Fruit fly (Drosophila melanogaster): ENCODE measurements around the gene BOD1.
A peak's percentile ranks its signal among the peaks of the same experiment; 100 is the strongest.
"Not testable (repeated sequence)": the region's sequence is repeated elsewhere in the genome, so short reads cannot be mapped to it uniquely, and the experiment has no call there.

BOD1 gene

DNA sequence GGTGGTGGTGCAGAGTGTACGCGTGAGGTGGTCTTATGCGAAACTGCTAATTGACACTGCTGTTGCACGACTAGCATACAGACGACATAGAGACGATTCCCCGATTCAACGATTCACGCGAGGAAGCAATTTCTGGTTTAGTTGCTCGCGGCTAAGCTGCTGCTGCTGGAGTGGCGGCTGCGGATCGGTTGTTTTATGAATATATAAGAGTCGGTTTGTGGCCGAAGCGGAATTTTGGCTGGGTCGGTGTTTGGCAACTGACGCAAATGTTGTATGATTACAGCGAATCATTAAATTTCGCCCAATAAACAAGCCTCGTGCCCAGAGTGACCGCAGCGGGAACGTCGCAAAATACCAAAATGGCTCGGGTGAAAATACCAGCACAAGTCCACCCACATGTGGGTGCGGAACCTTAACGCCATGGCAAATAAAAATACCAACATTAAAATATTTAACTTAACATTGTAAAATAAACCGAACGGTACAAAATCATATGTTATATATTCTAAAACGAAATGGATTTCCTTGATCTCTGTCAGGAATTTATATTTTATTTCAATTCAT, 9.7 kb downstream of the BOD1 start, which contains the start of gene mfrn:
Gene mfrn (minus strand): TSS at position 340 of the 564 bp plus-strand sequence.
- TF ChIP-seq cnc (optimal IDR thresholded peaks at IDR 0.05) (no peak), Mnt (GFP tag; optimal IDR thresholded peaks at IDR 0.05) (peak; percentile 84)

DNA sequence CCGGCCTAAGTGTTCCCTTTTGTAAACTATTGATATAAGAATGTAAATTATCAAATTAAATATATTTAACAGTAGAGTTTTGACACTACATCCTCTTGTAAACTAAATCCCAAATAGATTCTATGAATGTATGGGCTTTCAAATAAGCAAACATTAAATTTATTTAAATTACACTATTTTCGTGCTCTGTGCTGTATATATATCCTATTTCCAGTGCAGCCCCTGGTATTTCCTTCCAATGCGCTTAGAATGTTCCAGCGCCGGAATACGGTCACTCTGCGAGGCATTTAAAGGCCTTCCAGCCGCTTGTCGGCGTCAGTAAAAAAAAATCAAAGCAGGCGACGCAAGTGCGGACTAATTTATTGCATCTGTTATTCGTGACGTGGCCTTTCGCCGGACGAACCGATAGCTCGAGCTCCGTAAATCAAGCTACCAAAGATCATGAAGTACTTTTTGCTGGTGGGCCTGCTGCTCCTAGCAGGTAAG, 10.4 kb downstream of the BOD1 start, which contains the start of gene Gp93:
Gene Gp93 (plus strand): TSS at position 291 of the 486 bp plus-strand sequence.
- TF ChIP-seq CG7101 (tag; optimal IDR thresholded peaks at IDR 0.05), result peak; percentile 58
- peak; percentile 2 for TF ChIP-seq ovo (GFP tag; optimal IDR thresholded peaks at IDR 0.05)
- peak; percentile 68 for TF ChIP-seq Crg-1 (GFP tag; optimal IDR thresholded peaks at IDR 0.05)
- peak; percentile 51 for TF ChIP-seq CG12768 (GFP tag; optimal IDR thresholded peaks at IDR 0.05)
- no peak for TF ChIP-seq pad (GFP tag; optimal IDR thresholded peaks at IDR 0.05)
- peak; percentile 14 for TF ChIP-seq Clk (GFP tag; optimal IDR thresholded peaks at IDR 0.05)
- TF ChIP-seq CG11617 (GFP tag; optimal IDR thresholded peaks at IDR 0.05), result peak; percentile 46
- TF ChIP-seq CG14711 (tag; optimal IDR thresholded peaks at IDR 0.05), result peak; percentile 40
- TF ChIP-seq CG33017 (tag; optimal IDR thresholded peaks at IDR 0.05), result peak; percentile 48
- peak; percentile 42 for TF ChIP-seq CG7045 (GFP tag; optimal IDR thresholded peaks at IDR 0.05)
- TF ChIP-seq CG1620 (GFP tag; optimal IDR thresholded peaks at IDR 0.05), result peak; percentile 38
- TF ChIP-seq kay (GFP tag; ENCODE audit: borderline replicate concordance), result no peak
- no peak for TF ChIP-seq toe (GFP tag; optimal IDR thresholded peaks at IDR 0.05)
- peak; percentile 17 for TF ChIP-seq tj (GFP tag; optimal IDR thresholded peaks at IDR 0.05)
- no peak for TF ChIP-seq CG5204 (GFP tag; optimal IDR thresholded peaks at IDR 0.05)
- TF ChIP-seq cic (GFP tag; optimal IDR thresholded peaks at IDR 0.05), result peak; percentile 45
- peak; percentile 71 for TF ChIP-seq Mnt (GFP tag; optimal IDR thresholded peaks at IDR 0.05)
- no peak for TF ChIP-seq cnc (optimal IDR thresholded peaks at IDR 0.05)
- peak; percentile 70 for TF ChIP-seq bab1 (GFP tag; optimal IDR thresholded peaks at IDR 0.05)
- no peak for TF ChIP-seq Hr96 (GFP tag; optimal IDR thresholded peaks at IDR 0.05)

DNA sequence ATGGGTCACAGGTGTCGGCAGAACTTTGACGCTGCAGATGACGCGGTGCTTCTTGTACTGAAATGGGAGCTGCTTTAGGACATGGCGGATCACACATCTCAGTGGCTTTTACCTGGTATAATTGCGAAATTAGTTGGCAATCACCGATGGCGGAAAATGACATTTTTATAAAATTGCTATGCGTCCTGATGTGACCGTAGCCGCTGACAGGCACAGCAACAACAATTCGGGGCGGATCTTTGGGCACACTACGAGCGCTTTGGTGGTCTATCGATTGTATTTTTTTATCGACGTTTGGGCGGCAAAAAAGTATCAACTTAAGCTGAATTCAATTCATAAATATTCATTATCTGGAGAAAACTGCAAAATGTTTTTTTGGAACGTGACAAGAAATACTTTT, 15.8 kb downstream of the BOD1 start, which contains the start of gene CG4951:
Gene CG4951 (minus strand): TSS at position 223 of the 400 bp plus-strand sequence.
- no peak for TF ChIP-seq Hr96 (GFP tag; optimal IDR thresholded peaks at IDR 0.05)
- peak; percentile 31 for TF ChIP-seq bab1 (GFP tag; optimal IDR thresholded peaks at IDR 0.05)

DNA sequence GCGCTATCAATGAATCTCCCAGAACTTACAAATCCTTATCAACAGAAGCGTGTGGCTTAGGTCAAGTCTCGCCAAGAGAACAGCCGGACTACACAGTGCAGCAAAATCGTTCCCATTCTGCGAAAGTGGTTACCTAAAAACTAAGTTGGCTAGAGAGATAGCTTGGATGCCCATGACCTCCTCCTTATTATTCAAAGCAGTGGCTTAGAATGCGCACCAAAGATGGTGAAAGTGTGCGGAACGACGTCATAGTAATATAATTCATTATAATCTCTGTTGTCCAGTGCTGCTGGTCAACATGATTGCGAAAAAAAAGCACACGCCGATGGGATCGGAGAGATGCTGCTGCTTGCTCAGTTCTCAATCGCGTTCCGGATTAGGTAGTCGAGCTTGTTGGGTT, 16.5 kb downstream of the BOD1 start, which contains the start of gene Nep7:
Gene Nep7 (plus strand): TSS at position 385 of the 400 bp plus-strand sequence.
- peak; percentile 97 for TF ChIP-seq cic (GFP tag; optimal IDR thresholded peaks at IDR 0.05)
- no peak for TF ChIP-seq Crg-1 (GFP tag; optimal IDR thresholded peaks at IDR 0.05)
- TF ChIP-seq CG33017 (tag; optimal IDR thresholded peaks at IDR 0.05), result peak; percentile 30
- TF ChIP-seq CG7045 (GFP tag; optimal IDR thresholded peaks at IDR 0.05), result no peak
- no peak for TF ChIP-seq bab1 (GFP tag; optimal IDR thresholded peaks at IDR 0.05)
- TF ChIP-seq ovo (GFP tag; optimal IDR thresholded peaks at IDR 0.05), result no peak
- no peak for TF ChIP-seq CG14711 (tag; optimal IDR thresholded peaks at IDR 0.05)
- no peak for TF ChIP-seq pad (GFP tag; optimal IDR thresholded peaks at IDR 0.05)
- no peak for TF ChIP-seq CG5204 (GFP tag; optimal IDR thresholded peaks at IDR 0.05)
- TF ChIP-seq Mnt (GFP tag; optimal IDR thresholded peaks at IDR 0.05), result no peak
- TF ChIP-seq tj (GFP tag; optimal IDR thresholded peaks at IDR 0.05), result no peak
- TF ChIP-seq toe (GFP tag; optimal IDR thresholded peaks at IDR 0.05), result no peak
- peak; percentile 26 for TF ChIP-seq CG7101 (tag; optimal IDR thresholded peaks at IDR 0.05)
- TF ChIP-seq Clk (GFP tag; optimal IDR thresholded peaks at IDR 0.05), result no peak
- TF ChIP-seq Hr96 (GFP tag; optimal IDR thresholded peaks at IDR 0.05), result no peak
- TF ChIP-seq CG11617 (GFP tag; optimal IDR thresholded peaks at IDR 0.05), result no peak
- TF ChIP-seq CG1620 (GFP tag; optimal IDR thresholded peaks at IDR 0.05), result no peak
- no peak for TF ChIP-seq kay (GFP tag; ENCODE audit: borderline replicate concordance)
- TF ChIP-seq CG12768 (GFP tag; optimal IDR thresholded peaks at IDR 0.05), result peak; percentile 16
- TF ChIP-seq cnc (optimal IDR thresholded peaks at IDR 0.05), result no peak

dm6 chr3R:27957967-27958366, 19.9 kb downstream of the BOD1 start:
- no peak for TF ChIP-seq tj (GFP tag; optimal IDR thresholded peaks at IDR 0.05)
- TF ChIP-seq CG7045 (GFP tag; optimal IDR thresholded peaks at IDR 0.05), result no peak
- TF ChIP-seq cnc (optimal IDR thresholded peaks at IDR 0.05), result no peak
- no peak for TF ChIP-seq CG11617 (GFP tag; optimal IDR thresholded peaks at IDR 0.05)
- TF ChIP-seq CG14711 (tag; optimal IDR thresholded peaks at IDR 0.05), result no peak
- TF ChIP-seq CG33017 (tag; optimal IDR thresholded peaks at IDR 0.05), result no peak
- no peak for TF ChIP-seq CG1620 (GFP tag; optimal IDR thresholded peaks at IDR 0.05)
- TF ChIP-seq toe (GFP tag; optimal IDR thresholded peaks at IDR 0.05), result no peak
- no peak for TF ChIP-seq CG5204 (GFP tag; optimal IDR thresholded peaks at IDR 0.05)
- TF ChIP-seq cic (GFP tag; optimal IDR thresholded peaks at IDR 0.05), result no peak
- TF ChIP-seq Clk (GFP tag; optimal IDR thresholded peaks at IDR 0.05), result no peak
- no peak for TF ChIP-seq Mnt (GFP tag; optimal IDR thresholded peaks at IDR 0.05)
- TF ChIP-seq CG12768 (GFP tag; optimal IDR thresholded peaks at IDR 0.05), result no peak
- no peak for TF ChIP-seq pad (GFP tag; optimal IDR thresholded peaks at IDR 0.05)
- no peak for TF ChIP-seq Crg-1 (GFP tag; optimal IDR thresholded peaks at IDR 0.05)
- TF ChIP-seq Hr96 (GFP tag; optimal IDR thresholded peaks at IDR 0.05), result no peak
- no peak for TF ChIP-seq bab1 (GFP tag; optimal IDR thresholded peaks at IDR 0.05)

dm6 chr3R:27959145-27959544, 21.1 kb downstream of the BOD1 start, which contains the start of the genes CG42487 and CG4884:
TSS of gene CG42487 (minus strand) at chr3R:27959245.
TSS of gene CG4884 (minus strand) at chr3R:27959245.
- not testable (repeated sequence) for TF ChIP-seq CG33017 (tag; optimal IDR thresholded peaks at IDR 0.05); bab1 (GFP tag; optimal IDR thresholded peaks at IDR 0.05); pad (GFP tag; optimal IDR thresholded peaks at IDR 0.05)
